Worm (Caenorhabditis elegans): ENCODE results near the gene pdha-1.

ce11 chrII:8071801-8072544, 5.9 kb downstream of the pdha-1 start:
- TF ChIP-seq nhr-12 (tag; optimal IDR thresholded peaks at IDR 0.05) = no peak
- TF ChIP-seq sptf-1 (tag; optimal IDR thresholded peaks at IDR 0.05) = no peak
- TF ChIP-seq elt-1 (tag; optimal IDR thresholded peaks at IDR 0.05; ENCODE audit: borderline replicate concordance, insufficient read depth) = no peak
- peak; percentile 31 for TF ChIP-seq ces-1 (GFP tag; optimal IDR thresholded peaks at IDR 0.05)
- TF ChIP-seq elt-3 (tag; optimal IDR thresholded peaks at IDR 0.05) = no peak
- no peak for TF ChIP-seq nhr-237 (tag; optimal IDR thresholded peaks at IDR 0.05)

Measured in whole organism, mixed stage, embryonic.